Fruit fly (Drosophila melanogaster): Measurements from ENCODE around the gene CG3288.

The CG3288 gene

DNA sequence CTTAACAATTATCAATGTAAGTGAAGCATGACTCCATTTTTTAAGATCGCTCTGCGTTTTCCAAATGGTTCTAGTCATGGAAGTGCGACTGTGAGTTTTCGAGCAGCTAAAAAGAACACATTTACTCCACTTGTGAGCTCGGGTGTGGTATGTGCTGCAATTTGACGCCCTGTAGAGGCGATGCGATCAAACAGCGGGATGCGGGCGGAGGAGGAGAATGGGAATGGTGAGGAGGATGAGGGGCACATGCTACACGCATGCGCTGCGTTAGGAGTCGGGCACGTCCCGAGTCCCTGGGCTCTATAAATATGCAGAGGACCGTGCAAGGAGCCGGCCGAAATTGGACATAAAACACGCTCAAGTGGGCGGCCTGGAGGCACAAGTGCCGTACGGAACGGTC lies 46.7 kb upstream of the CG3288 start (continued):
- TF ChIP-seq CG5245 (GFP tag; optimal IDR thresholded peaks at IDR 0.05) (no peak), dysf (GFP tag; IDR thresholded peaks at IDR 0.05) (no peak), ATbp (GFP tag; optimal IDR thresholded peaks at IDR 0.05) (no peak), CG4424 (GFP tag; optimal IDR thresholded peaks at IDR 0.05) (no peak), Six4 (GFP tag; optimal IDR thresholded peaks at IDR 0.05) (peak; percentile 23), CG18476 (GFP tag; optimal IDR thresholded peaks at IDR 0.05) (no peak), CG9817 (tag; optimal IDR thresholded peaks at IDR 0.05) (no peak), Ssrp (tag; optimal IDR thresholded peaks at IDR 0.05) (no peak), Dfd (GFP tag; optimal IDR thresholded peaks at IDR 0.05) (no peak), Dad (GFP tag; optimal IDR thresholded peaks at IDR 0.05) (no peak), Bgb (GFP tag; IDR thresholded peaks at IDR 0.05; ENCODE audit: partially characterized antibody) (no peak), sima (GFP tag; optimal IDR thresholded peaks at IDR 0.05) (no peak), Vsx1 (GFP tag; optimal IDR thresholded peaks at IDR 0.05) (no peak), B-H1 (GFP tag; IDR thresholded peaks at IDR 0.05) (no peak), CG33557 (GFP tag; optimal IDR thresholded peaks at IDR 0.05) (no peak), HLH4C (GFP tag; IDR thresholded peaks at IDR 0.05; ENCODE audit: partially characterized antibody) (0 out of 3 replicates have a peak, but pooled peaks have one; percentile 30), crol (GFP tag; IDR thresholded peaks at IDR 0.05) (peak; percentile 91), stwl (tag; optimal IDR thresholded peaks at IDR 0.05) (no peak), CG2202 (tag; optimal IDR thresholded peaks at IDR 0.05) (no peak), bbx (GFP tag; IDR thresholded peaks at IDR 0.05; ENCODE audit: partially characterized antibody) (no peak), CG9437 (GFP tag; optimal IDR thresholded peaks at IDR 0.05) (no peak), grn (GFP tag; optimal IDR thresholded peaks at IDR 0.05) (no peak), Ets65A (GFP tag) (peak; percentile 30), Rx (GFP tag; IDR thresholded peaks at IDR 0.05) (no peak), twi (tag; optimal IDR thresholded peaks at IDR 0.05) (peak; percentile 99), Lpt (GFP tag; optimal IDR thresholded peaks at IDR 0.05) (no peak), Med (GFP tag) (peak; percentile 35), CG6272 (GFP tag; IDR thresholded peaks at IDR 0.05) (no peak), CG1603 (tag; optimal IDR thresholded peaks at IDR 0.05) (no peak)

DNA sequence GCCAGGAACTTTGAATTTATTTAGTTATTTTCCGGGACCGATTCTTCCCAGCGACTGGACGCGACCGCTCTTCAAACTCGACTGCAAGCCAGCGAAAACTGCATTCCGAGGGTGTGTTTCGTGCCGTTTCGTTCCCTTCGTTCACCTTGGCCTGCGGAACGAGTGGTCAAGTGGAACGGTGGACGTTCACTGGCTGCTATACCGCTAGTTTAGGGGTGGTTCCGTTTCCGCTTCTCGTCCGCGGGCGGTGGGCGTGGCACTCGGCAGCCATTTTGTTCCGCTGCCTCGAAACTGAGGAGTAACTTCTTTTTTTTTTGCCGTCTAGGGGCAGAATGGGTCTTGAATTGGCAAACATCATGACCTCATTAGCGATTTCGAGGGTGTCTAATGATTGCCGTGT lies 43.3 kb upstream of the CG3288 start, which contains the start of gene Six4:
Six4 (minus strand) TSS at position 85 of the 400 bp plus-strand sequence.
- no peak for TF ChIP-seq Gsc (GFP tag; IDR thresholded peaks at IDR 0.05)
- TF ChIP-seq zfh1 (GFP tag; IDR thresholded peaks at IDR 0.05) = no peak
- TF ChIP-seq CG4282 (GFP tag; optimal IDR thresholded peaks at IDR 0.05) = no peak
- peak; percentile 29 for TF ChIP-seq Six4 (GFP tag; optimal IDR thresholded peaks at IDR 0.05)
- TF ChIP-seq CG14710 (tag; optimal IDR thresholded peaks at IDR 0.05) = peak; percentile 24
- no peak for TF ChIP-seq CG15073 (GFP tag; optimal IDR thresholded peaks at IDR 0.05)
- no peak for TF ChIP-seq CG14667 (GFP tag; IDR thresholded peaks at IDR 0.05)
- TF ChIP-seq CG1233 (GFP tag; optimal IDR thresholded peaks at IDR 0.05) = peak; percentile 20
- no peak for TF ChIP-seq CG17186 (GFP tag; optimal IDR thresholded peaks at IDR 0.05)
- no peak for TF ChIP-seq CG13894 (tag; optimal IDR thresholded peaks at IDR 0.05)
- peak; percentile 26 for TF ChIP-seq pros (GFP tag; optimal IDR thresholded peaks at IDR 0.05)
- TF ChIP-seq CG12219 (GFP tag; optimal IDR thresholded peaks at IDR 0.05) = peak; percentile 15
- no peak for TF ChIP-seq sd (tag; optimal IDR thresholded peaks at IDR 0.05)
- no peak for TF ChIP-seq gcm2 (GFP tag; optimal IDR thresholded peaks at IDR 0.05)
- TF ChIP-seq so (GFP tag; IDR thresholded peaks at IDR 0.05) = peak; percentile 64; the same call in 1 of the 3 replicates
- no peak for TF ChIP-seq Trl (optimal IDR thresholded peaks at IDR 0.05)
- TF ChIP-seq Trl (GFP tag; optimal IDR thresholded peaks at IDR 0.05) = no peak
- peak; percentile 17 for TF ChIP-seq CG9727 (GFP tag; optimal IDR thresholded peaks at IDR 0.05)
- TF ChIP-seq ranshi (GFP tag; IDR thresholded peaks at IDR 0.05) = no peak
- TF ChIP-seq gro (GFP tag; optimal IDR thresholded peaks at IDR 0.05) = no peak
- TF ChIP-seq CG8089 (GFP tag; optimal IDR thresholded peaks at IDR 0.05) = no peak
- 0 out of 3 replicates have a peak, but pooled peaks have one; percentile 34 for TF ChIP-seq Mrtf (GFP tag; IDR thresholded peaks at IDR 0.05)
- no peak for TF ChIP-seq CG7357 (GFP tag; IDR thresholded peaks at IDR 0.05)
- TF ChIP-seq zen (tag; optimal IDR thresholded peaks at IDR 0.05) = peak; percentile 28
- peak; percentile 97 for TF ChIP-seq CG3065 (GFP tag; optimal IDR thresholded peaks at IDR 0.05)
- TF ChIP-seq sim (GFP tag; IDR thresholded peaks at IDR 0.05) = 0 out of 2 replicates have a peak, but pooled peaks have one; percentile 44
